Worm (Caenorhabditis elegans) whole organism, L3 larva: Measurements from ENCODE around the gene F32D8.3.

Experiments
- hmg-11 ChIP-seq: sonication (generic microtip); optimal IDR thresholded peaks from 2 replicates; lab custom pipeline; 2016; ENCODE audit warnings: missing genetic modification characterization, missing compliant biosample characterization
- nhr-12 ChIP-seq: fragments of 150-350 bp; optimal IDR thresholded peaks from 2 replicates; lab custom pipeline; 2014; ENCODE audit warnings: missing biosample characterization, missing genetic modification characterization
- nhr-237 ChIP-seq: fragments of 150-350 bp; optimal IDR thresholded peaks from 2 replicates; lab custom pipeline; 2014; ENCODE audit warnings: missing biosample characterization, missing genetic modification characterization
- nhr-25 ChIP-seq: sonication (generic microtip); optimal IDR thresholded peaks from 2 replicates; lab custom pipeline; 2017; ENCODE audit warnings: missing biosample characterization, missing genetic modification characterization
- skn-1 ChIP-seq: fragments of 150-350 bp; optimal IDR thresholded peaks from 2 replicates; lab custom pipeline; 2014; ENCODE audit warnings: missing biosample characterization, missing genetic modification characterization
- snpc-4 ChIP-seq: fragments of 150-350 bp; optimal IDR thresholded peaks from 2 replicates; lab custom pipeline; 2014; ENCODE audit warnings: missing biosample characterization, missing genetic modification characterization
- tbx-2 ChIP-seq: sonication (generic microtip); optimal IDR thresholded peaks from 2 replicates; lab custom pipeline; 2016; ENCODE audit warnings: mild to moderate bottlenecking, missing genetic modification characterization, missing compliant biosample characterization
- unc-62 ChIP-seq: fragments of 150-350 bp; sonication (generic microtip); optimal IDR thresholded peaks from 4 replicates; lab custom pipeline; 2014; ENCODE audit warnings: missing biosample characterization, missing genetic modification reagents, missing genetic modification characterization

DNA sequence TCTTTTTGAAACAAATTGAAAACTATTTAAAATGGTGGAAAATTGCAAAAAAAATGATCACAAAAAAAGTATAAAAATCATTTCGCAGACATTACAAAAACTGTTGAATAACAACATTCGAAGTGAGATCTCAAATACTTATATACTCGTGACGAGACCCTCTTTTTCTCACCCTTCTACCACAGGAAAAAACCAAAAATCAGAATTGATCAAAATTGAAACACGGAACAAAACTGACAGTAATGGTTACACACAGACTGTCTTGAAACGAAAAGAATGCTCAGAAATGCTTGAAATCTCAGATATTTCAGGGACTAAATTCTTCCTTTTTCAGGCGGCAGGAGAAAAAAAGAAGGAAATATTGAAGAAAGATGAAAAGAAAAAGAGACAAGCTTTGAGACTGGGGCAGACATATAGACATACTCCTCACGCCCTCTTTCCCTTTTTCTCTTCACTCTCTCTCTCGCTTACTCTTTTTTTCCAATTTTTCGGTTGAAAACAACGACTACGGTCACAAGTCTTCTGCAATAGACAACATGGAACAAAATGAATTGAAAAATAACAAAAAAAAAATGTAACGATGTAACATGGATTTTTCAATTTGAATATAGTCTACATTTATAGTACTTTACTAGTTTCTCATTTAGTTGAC lies 24.9 kb upstream of the F32D8.3 start:
- TF ChIP-seq nhr-237 (tag; lab: Kevin White, UChicago) (no peak), nhr-25 (tag; lab: Kevin White, UChicago) (no peak), nhr-12 (no peak), snpc-4 (tag; lab: Kevin White, UChicago) (peak; percentile 17), tbx-2 (tag; lab: Kevin White, UChicago) (no peak), hmg-11 (tag; lab: Kevin White, UChicago) (peak; percentile 4), unc-62 (GFP tag; lab: Kevin White, UChicago) (no peak), skn-1 (tag; lab: Kevin White, UChicago) (no peak)
